Fruit fly (Drosophila melanogaster) whole organism, larva: ENCODE measurements around the gene CG33285.
A peak's percentile ranks its signal among the peaks of the same experiment; 100 is the strongest.

Experiments used
- noc ChIP-seq: fragments of 200-800 bp; sonication (Bioruptor generic); optimal IDR thresholded peaks from 3 replicates; lab custom pipeline; 2019; ENCODE audit warnings: missing biosample characterization, mild to moderate bottlenecking, missing genetic modification characterization, moderate library complexity

CG33285 gene

DNA sequence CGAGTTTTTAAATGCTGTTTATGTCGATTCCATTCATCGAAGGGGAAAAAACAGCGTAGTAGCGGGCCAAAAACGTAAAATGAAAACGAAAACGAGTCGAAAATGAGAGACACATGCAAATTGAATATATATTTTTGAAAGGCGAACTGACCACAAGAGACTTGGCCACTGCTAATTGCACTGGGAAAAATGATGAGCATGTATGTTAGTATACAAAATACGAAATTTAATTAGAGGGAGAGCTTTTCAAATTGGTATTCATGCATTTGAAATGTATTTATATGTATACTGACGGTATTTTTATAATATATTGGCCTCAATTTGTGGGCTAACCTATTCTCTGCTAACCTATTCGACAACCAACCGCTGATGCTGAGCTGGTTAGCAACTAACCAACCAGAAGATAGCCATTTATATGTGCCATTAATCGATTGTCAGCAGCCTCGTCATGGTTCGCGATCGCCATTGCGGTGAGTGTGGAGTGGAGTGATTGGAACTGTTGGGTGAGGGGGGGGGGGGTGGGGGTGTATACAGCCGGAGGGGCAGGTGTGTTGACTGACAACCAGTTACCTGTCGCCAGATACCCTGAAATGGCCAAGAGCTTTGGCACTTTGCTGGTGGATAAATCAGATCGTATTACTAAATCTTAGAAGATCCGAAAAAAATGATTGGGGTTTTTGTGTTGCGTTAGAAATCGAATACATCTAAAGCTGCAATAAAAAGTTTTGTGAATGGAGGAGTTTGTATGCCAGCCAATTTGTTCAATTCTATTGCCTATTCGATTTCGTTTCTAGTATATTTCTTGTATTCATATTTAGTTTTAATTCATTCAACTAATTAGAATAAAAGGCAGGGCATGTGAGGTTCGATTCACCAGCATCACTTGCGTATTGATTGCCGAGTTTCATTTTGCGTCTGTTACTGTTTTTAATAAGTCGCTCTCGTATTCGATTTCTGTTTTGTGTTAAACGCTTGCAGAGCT lies 46.5 kb downstream of the CG33285 start:
- peak; percentile 7 for TF ChIP-seq noc (tag; lab: Kevin White, UChicago)

DNA sequence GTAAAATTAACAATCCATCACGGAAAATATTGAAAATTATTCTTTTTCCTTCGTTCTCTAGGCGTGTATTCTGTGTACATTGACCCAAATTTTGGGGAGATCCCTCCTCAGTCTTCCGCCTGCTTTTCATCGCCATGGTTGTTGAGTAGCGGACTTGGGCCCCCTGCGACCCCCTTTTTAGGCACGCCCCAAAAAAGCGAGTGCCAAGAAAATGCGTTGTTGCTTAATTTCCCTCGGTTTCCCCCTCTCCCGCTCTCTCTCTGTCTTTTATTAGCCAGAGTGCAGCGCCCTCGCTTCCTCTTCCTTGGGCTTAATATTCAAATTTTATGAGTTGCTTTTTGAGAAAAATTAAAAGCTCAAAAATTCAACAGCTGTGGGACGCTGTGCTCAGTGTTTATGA lies 48.0 kb downstream of the CG33285 start:
- no peak for TF ChIP-seq noc (tag; lab: Kevin White, UChicago)
